Worm (Caenorhabditis elegans): Measurements from ENCODE around the gene T14F9.2.

ce11 chrX:2212712-2213111, 21.4 kb upstream of the T14F9.2 start:
- TF ChIP-seq flt-1 (GFP tag; IDR thresholded peaks at IDR 0.05) (no peak), ama-1 (optimal IDR thresholded peaks at IDR 0.05) (no peak), hnd-1 (tag; optimal IDR thresholded peaks at IDR 0.05) (no peak)
